Fruit fly (Drosophila melanogaster) whole organism, embryonic: Measurements from ENCODE around the gene pyx.

Experiments used
- Bdp1 ChIP-seq: fragments of 200-800 bp; sonication (Bioruptor generic); optimal IDR thresholded peaks from 3 replicates; lab custom pipeline; 2016; ENCODE audit warnings: missing biosample characterization, missing genetic modification characterization
- Bgb ChIP-seq: fragments of 200-800 bp; sonication (Bioruptor generic); IDR thresholded peaks from 2 replicates; pipeline ENCODE4 v1.3.6; 2022; ENCODE audit warnings: missing biosample characterization, missing genetic modification characterization; ENCODE audit not compliant: partially characterized antibody
- CG10565 ChIP-seq: fragments of 200-800 bp; sonication (Bioruptor generic); optimal IDR thresholded peaks from 3 replicates; lab custom pipeline; 2016; ENCODE audit warnings: missing biosample characterization, mild to moderate bottlenecking, missing genetic modification characterization
- CG11504 ChIP-seq: fragments of 200-800 bp; sonication (Bioruptor generic); optimal IDR thresholded peaks from 3 replicates; lab custom pipeline; 2019; ENCODE audit warnings: missing biosample characterization, mild to moderate bottlenecking, missing genetic modification characterization, moderate library complexity
- CG12236 ChIP-seq: fragments of 200-800 bp; sonication (Bioruptor generic); optimal IDR thresholded peaks from 2 replicates; lab custom pipeline; 2016; ENCODE audit warnings: missing biosample characterization, missing genetic modification characterization
- CG13287 ChIP-seq: fragments of 200-800 bp; sonication (Bioruptor generic); IDR thresholded peaks from 2 replicates; pipeline ENCODE4 v1.3.6; 2022; ENCODE audit warnings: missing biosample characterization, missing genetic modification characterization; ENCODE audit not compliant: partially characterized antibody
- CG1529 ChIP-seq: fragments of 200-800 bp; sonication (Bioruptor generic); optimal IDR thresholded peaks from 3 replicates; lab custom pipeline; 2018; ENCODE audit warnings: missing biosample characterization, missing genetic modification characterization
- CG15479 ChIP-seq: fragments of 200-800 bp; sonication (Bioruptor generic); optimal IDR thresholded peaks from 3 replicates; lab custom pipeline; 2019; ENCODE audit warnings: missing biosample characterization, mild to moderate bottlenecking, missing genetic modification characterization, moderate library complexity
- CG17359 ChIP-seq: fragments of 200-800 bp; sonication (Bioruptor generic); optimal IDR thresholded peaks from 3 replicates; lab custom pipeline; 2018; ENCODE audit warnings: missing biosample characterization, mild to moderate bottlenecking, missing genetic modification characterization, moderate library complexity
- CG33213 ChIP-seq: fragments of 200-800 bp; sonication (Bioruptor generic); optimal IDR thresholded peaks from 3 replicates; lab custom pipeline; 2016; ENCODE audit warnings: missing biosample characterization, missing genetic modification characterization
- CG34224 ChIP-seq: fragments of 200-800 bp; sonication (Bioruptor generic); IDR thresholded peaks from 3 replicates; pipeline ENCODE4 v1.3.6; 2022; ENCODE audit warnings: missing biosample characterization, missing genetic modification characterization; ENCODE audit not compliant: partially characterized antibody
- CG34422 ChIP-seq: fragments of 200-800 bp; sonication (Bioruptor generic); IDR thresholded peaks from 3 replicates; pipeline ENCODE4 v1.3.6; 2022; ENCODE audit warnings: missing biosample characterization, missing genetic modification characterization
- CG3838 ChIP-seq: fragments of 200-800 bp; sonication (Bioruptor generic); optimal IDR thresholded peaks from 3 replicates; lab custom pipeline; 2016; ENCODE audit warnings: missing biosample characterization, missing genetic modification characterization
- CG4854 ChIP-seq: fragments of 200-800 bp; sonication (Bioruptor generic); optimal IDR thresholded peaks from 2 replicates; lab custom pipeline; 2016; ENCODE audit warnings: missing biosample characterization, missing genetic modification characterization, inconsistent platforms
- CG8765 ChIP-seq: fragments of 200-800 bp; sonication (Bioruptor generic); IDR thresholded peaks from 2 replicates; pipeline ENCODE4 v1.3.6; 2022; ENCODE audit warnings: missing biosample characterization, missing genetic modification characterization
- CG9215 ChIP-seq: fragments of 200-800 bp; sonication (Bioruptor generic); IDR thresholded peaks from 2 replicates; pipeline ENCODE4 v1.3.6; 2022; ENCODE audit warnings: missing biosample characterization, missing genetic modification characterization
- D19A ChIP-seq: fragments of 200-800 bp; optimal IDR thresholded peaks from 3 replicates; lab custom pipeline; 2019; ENCODE audit warnings: missing biosample characterization, mild to moderate bottlenecking, missing genetic modification characterization, moderate library complexity
- HLH54F ChIP-seq: fragments of 200-800 bp; sonication (Bioruptor generic); optimal IDR thresholded peaks from 3 replicates; lab custom pipeline; 2016; ENCODE audit warnings: missing biosample characterization, missing genetic modification characterization
- HLHmδ ChIP-seq: fragments of 200-800 bp; sonication (Bioruptor generic); optimal IDR thresholded peaks from 2 replicates; lab custom pipeline; 2018; ENCODE audit warnings: missing biosample characterization, mild to moderate bottlenecking, missing genetic modification characterization, moderate library complexity
- Hr51 ChIP-seq, 2 experiments: fragments of 200-800 bp; sonication (Bioruptor generic); optimal IDR thresholded peaks; 2 replicates in 1 of 2; 3 replicates in 1 of 2; lab custom pipeline; 2016 to 2018; ENCODE audit warnings: missing biosample characterization in 2 of 2, missing genetic modification characterization in 2 of 2, mild to moderate bottlenecking in 1 of 2, moderate library complexity in 1 of 2
- MTF-1 ChIP-seq: fragments of 200-800 bp; sonication (Bioruptor generic); optimal IDR thresholded peaks from 2 replicates; lab custom pipeline; 2018; ENCODE audit warnings: missing biosample characterization, mild to moderate bottlenecking, missing genetic modification characterization, borderline replicate concordance
- Mes4 ChIP-seq: fragments of 200-800 bp; sonication (Bioruptor generic); optimal IDR thresholded peaks from 2 replicates; lab custom pipeline; 2016; ENCODE audit warnings: missing biosample characterization, missing genetic modification characterization
- Nf-YB ChIP-seq: fragments of 200-800 bp; sonication (Bioruptor generic); optimal IDR thresholded peaks from 3 replicates; lab custom pipeline; 2019; ENCODE audit warnings: missing biosample characterization, mild to moderate bottlenecking, missing genetic modification characterization, moderate library complexity
- Sin3A ChIP-seq: fragments of >200 bp; optimal IDR thresholded peaks from 2 replicates; lab custom pipeline; 2018
- Spps ChIP-seq: fragments of 200-800 bp; sonication (Bioruptor generic); optimal IDR thresholded peaks from 2 replicates; lab custom pipeline; 2018; ENCODE audit warnings: missing biosample characterization, mild to moderate bottlenecking, missing genetic modification characterization
- al ChIP-seq: fragments of 200-800 bp; sonication (Bioruptor generic); IDR thresholded peaks from 2 replicates; pipeline ENCODE4 v1.3.6; 2022; ENCODE audit warnings: missing biosample characterization, missing genetic modification characterization
- cas ChIP-seq: fragments of 200-800 bp; sonication (Bioruptor generic); IDR thresholded peaks from 2 replicates; pipeline ENCODE4 v1.3.6; 2022; ENCODE audit warnings: missing biosample characterization, missing genetic modification characterization
- chif ChIP-seq, 2 experiments: fragments of 200-800 bp; sonication (Bioruptor generic); optimal IDR thresholded peaks; 3 replicates each; lab custom pipeline; 2016; ENCODE audit warnings: missing biosample characterization in 2 of 2, missing genetic modification characterization in 2 of 2
- dmrt11E ChIP-seq: fragments of 200-800 bp; sonication (Bioruptor generic); optimal IDR thresholded peaks from 3 replicates; lab custom pipeline; 2018; ENCODE audit warnings: missing biosample characterization, mild to moderate bottlenecking, missing genetic modification characterization, moderate library complexity
- ems ChIP-seq: fragments of 200-800 bp; sonication (Bioruptor generic); optimal IDR thresholded peaks from 3 replicates; lab custom pipeline; 2016; ENCODE audit warnings: missing biosample characterization, missing genetic modification characterization
- fd3F ChIP-seq: fragments of 200-800 bp; sonication (Bioruptor generic); optimal IDR thresholded peaks from 2 replicates; lab custom pipeline; 2018; ENCODE audit warnings: missing biosample characterization, mild to moderate bottlenecking, missing genetic modification characterization, moderate library complexity
- ham ChIP-seq: fragments of 200-800 bp; sonication (Bioruptor generic); IDR thresholded peaks from 2 replicates; pipeline ENCODE4 v1.3.6; 2022; ENCODE audit warnings: missing biosample characterization, missing genetic modification characterization
- hbn ChIP-seq: fragments of 200-800 bp; sonication (Bioruptor generic); IDR thresholded peaks from 2 replicates; pipeline ENCODE4 v1.3.6; 2022; ENCODE audit warnings: missing biosample characterization, missing genetic modification characterization; ENCODE audit not compliant: partially characterized antibody
- kay ChIP-seq: fragments of 200-800 bp; sonication (Bioruptor generic); optimal IDR thresholded peaks from 2 replicates; lab custom pipeline; 2016; ENCODE audit warnings: missing biosample characterization, missing genetic modification characterization
- knrl ChIP-seq: fragments of 200-800 bp; sonication (Bioruptor generic); IDR thresholded peaks from 3 replicates; pipeline ENCODE4 v1.3.6; 2022; ENCODE audit warnings: missing biosample characterization, missing genetic modification characterization; ENCODE audit not compliant: partially characterized antibody
- mam ChIP-seq: fragments of 200-800 bp; sonication (Bioruptor generic); optimal IDR thresholded peaks from 3 replicates; lab custom pipeline; 2016; ENCODE audit warnings: missing biosample characterization, missing genetic modification characterization
- odd ChIP-seq: fragments of 200-800 bp; sonication (Bioruptor generic); optimal IDR thresholded peaks from 2 replicates; lab custom pipeline; 2017; ENCODE audit warnings: missing biosample characterization, mild to moderate bottlenecking, missing genetic modification characterization
- p53 ChIP-seq: fragments of 200-800 bp; sonication (Bioruptor generic); optimal IDR thresholded peaks from 2 replicates; lab custom pipeline; 2016; ENCODE audit warnings: missing biosample characterization, missing genetic modification characterization
- phol ChIP-seq: fragments of 200-800 bp; sonication (Bioruptor generic); optimal IDR thresholded peaks from 3 replicates; lab custom pipeline; 2018; ENCODE audit warnings: missing biosample characterization, mild to moderate bottlenecking, missing genetic modification characterization, moderate library complexity
- pita ChIP-seq: fragments of 200-800 bp; sonication (Bioruptor generic); optimal IDR thresholded peaks from 2 replicates; lab custom pipeline; 2017; ENCODE audit warnings: missing biosample characterization, mild to moderate bottlenecking, missing genetic modification characterization
- pros ChIP-seq: fragments of 200-800 bp; sonication (Bioruptor generic); optimal IDR thresholded peaks from 3 replicates; lab custom pipeline; 2019; ENCODE audit warnings: missing biosample characterization, mild to moderate bottlenecking, missing genetic modification characterization, moderate library complexity
- run ChIP-seq: fragments of 200-800 bp; sonication (Bioruptor generic); optimal IDR thresholded peaks from 3 replicates; lab custom pipeline; 2018; ENCODE audit warnings: missing biosample characterization, mild to moderate bottlenecking, missing genetic modification characterization
- sens ChIP-seq: fragments of 200-800 bp; sonication (Bioruptor generic); peaks from one replicate; lab custom pipeline; 2016; ENCODE audit warnings: missing biosample characterization, missing genetic modification characterization
- ssp ChIP-seq: fragments of 200-800 bp; sonication (Bioruptor generic); IDR thresholded peaks from 2 replicates; pipeline ENCODE4 v1.3.6; 2022; ENCODE audit warnings: missing biosample characterization, missing genetic modification characterization
- tio ChIP-seq: fragments of 200-800 bp; sonication (Bioruptor generic); optimal IDR thresholded peaks from 2 replicates; lab custom pipeline; 2017; ENCODE audit warnings: missing biosample characterization, missing genetic modification characterization, inconsistent platforms
- vfl ChIP-seq: fragments of 200-800 bp; sonication (Bioruptor generic); optimal IDR thresholded peaks from 2 replicates; lab custom pipeline; 2016; ENCODE audit warnings: missing biosample characterization, missing genetic modification characterization
- vvl ChIP-seq: fragments of 200-800 bp; sonication (Bioruptor generic); IDR thresholded peaks from 2 replicates; pipeline ENCODE4 v1.3.6; 2022; ENCODE audit warnings: missing biosample characterization, missing genetic modification characterization
- wor ChIP-seq: fragments of 200-800 bp; sonication (Bioruptor generic); IDR thresholded peaks from 2 replicates; pipeline ENCODE4 v1.3.6; 2022; ENCODE audit warnings: missing biosample characterization, missing genetic modification characterization

The pyx gene

dm6 chr3L:257618-258475, 35.0 kb upstream of the pyx start, which contains the start of the genes DIP2 and wac (continued):
- TF ChIP-seq pros, result peak; percentile 97
- peak; percentile 45 for TF ChIP-seq CG12236 (GFP tag; lab: Kevin White, UChicago)
- TF ChIP-seq Hr51 (GFP tag; optimal IDR thresholded peaks at IDR 0.05; lab: Kevin White, UChicago), result peak in 1 of 2 experiments; percentile 82
- TF ChIP-seq HLHmδ (GFP tag; lab: Kevin White, UChicago), result peak; percentile 5
- TF ChIP-seq fd3F (GFP tag; lab: Kevin White, UChicago), result peak; percentile 4
- peak; percentile 23 for TF ChIP-seq dmrt11E (tag; lab: Kevin White, UChicago)
- TF ChIP-seq run (tag; lab: Kevin White, UChicago), result no peak
- peak; percentile 95 for TF ChIP-seq sens (GFP tag; lab: Kevin White, UChicago)
- peak; percentile 13 for TF ChIP-seq Spps (tag; lab: Kevin White, UChicago)
- no peak for TF ChIP-seq wor (GFP tag; lab: Robert Waterston, UW)
- peak; percentile 40 for TF ChIP-seq Nf-YB (GFP tag; lab: Kevin White, UChicago)
- TF ChIP-seq CG9215 (GFP tag; lab: Robert Waterston, UW), result no peak
- peak; percentile 54 for TF ChIP-seq CG3838 (GFP tag; lab: Kevin White, UChicago)
- TF ChIP-seq tio (GFP tag; lab: Kevin White, UChicago), result no peak
- TF ChIP-seq vfl (GFP tag; lab: Kevin White, UChicago), result peak; percentile 82
- peak; percentile 82 for TF ChIP-seq CG34422 (GFP tag; lab: Robert Waterston, UW)
- TF ChIP-seq D19A, result peak; percentile 54
- TF ChIP-seq CG33213 (GFP tag; lab: Kevin White, UChicago), result peak; percentile 91
- no peak for TF ChIP-seq CG1529 (GFP tag; lab: Kevin White, UChicago)
- peak; percentile 85 for TF ChIP-seq HLH54F (GFP tag; lab: Kevin White, UChicago)
- TF ChIP-seq al (GFP tag; lab: Robert Waterston, UW), result peak; percentile 69
- TF ChIP-seq CG15479 (GFP tag; lab: Kevin White, UChicago), result peak; percentile 6
- peak; percentile 67 for TF ChIP-seq CG17359 (tag; lab: Kevin White, UChicago)
- TF ChIP-seq chif (GFP tag; optimal IDR thresholded peaks at IDR 0.05; lab: Kevin White, UChicago), result peak; percentile 77 to 83
- peak; percentile 96 for TF ChIP-seq CG13287 (GFP tag; lab: Robert Waterston, UW)
- peak; percentile 51 for TF ChIP-seq odd (GFP tag; lab: Kevin White, UChicago)
- TF ChIP-seq cas (GFP tag; lab: Robert Waterston, UW), result no peak
- TF ChIP-seq ssp, result peak; percentile 53; the same call in 1 of the 2 replicates
- peak; percentile 82 for TF ChIP-seq ems
- peak; percentile 49 for TF ChIP-seq kay (GFP tag; lab: Kevin White, UChicago)
- TF ChIP-seq Bdp1 (GFP tag; lab: Kevin White, UChicago), result peak; percentile 69
- TF ChIP-seq p53 (GFP tag; lab: Kevin White, UChicago), result peak; percentile 76
- peak; percentile 78 for TF ChIP-seq Mes4 (GFP tag; lab: Kevin White, UChicago)
- TF ChIP-seq Sin3A (lab: Kevin White, UChicago), result peak; percentile 89
- TF ChIP-seq CG34224 (GFP tag; lab: Robert Waterston, UW), result peak; percentile 86
- no peak for TF ChIP-seq CG10565 (GFP tag; lab: Kevin White, UChicago)
- 0 out of 2 replicates have a peak, but pooled peaks have one; percentile 12 for TF ChIP-seq CG8765 (GFP tag; lab: Robert Waterston, UW)
- TF ChIP-seq mam, result peak; percentile 93
- peak; percentile 68 for TF ChIP-seq phol (tag; lab: Kevin White, UChicago)
- TF ChIP-seq hbn (GFP tag; lab: Robert Waterston, UW), result peak; percentile 85
- peak; percentile 14; the same call in 1 of the 2 replicates for TF ChIP-seq ham (GFP tag; lab: Robert Waterston, UW)
- TF ChIP-seq MTF-1, result peak; percentile 39
- TF ChIP-seq vvl (GFP tag; lab: Robert Waterston, UW), result peak; percentile 89
- TF ChIP-seq pita (GFP tag; lab: Kevin White, UChicago), result peak; percentile 46
- peak; percentile 91 for TF ChIP-seq Bgb (GFP tag; lab: Robert Waterston, UW)
- peak; percentile 90 for TF ChIP-seq knrl (GFP tag; lab: Robert Waterston, UW)
- peak; percentile 59 for TF ChIP-seq CG4854 (GFP tag; lab: Kevin White, UChicago)
- no peak for TF ChIP-seq CG11504 (tag; lab: Kevin White, UChicago)
